Fruit fly (Drosophila melanogaster) S2 (cell line): ENCODE results near the gene CG8915.

Source experiments
- CG8478 ChIP-seq: fragments of >200 bp; optimal IDR thresholded peaks from 2 replicates; lab custom pipeline; 2018
- CTCF ChIP-seq, 2 experiments: fragments of >200 bp; optimal IDR thresholded peaks; 2 replicates each; lab custom pipeline; 2018

- TF ChIP-seq CTCF (optimal IDR thresholded peaks at IDR 0.05; lab: Kevin White, UChicago) = no peak
- TF ChIP-seq CG8478 (lab: Kevin White, UChicago) = no peak
Observed at dm6 chrX:17230944-17231343, 13.9 kb downstream of the CG8915 start, which contains the start of gene CG10597.
